Worm (Caenorhabditis elegans) whole organism, L2 larva: Measurements from ENCODE around the gene C47A4.3.

Experiments used
- C34F6.9 ChIP-seq: fragments of 150-350 bp; optimal IDR thresholded peaks from 2 replicates; lab custom pipeline; 2014; ENCODE audit warnings: missing biosample characterization, missing genetic modification characterization
- ZK546.5 ChIP-seq: sonication (generic microtip); optimal IDR thresholded peaks from 2 replicates; lab custom pipeline; 2017; ENCODE audit warnings: missing biosample characterization, missing genetic modification characterization
- alr-1 ChIP-seq: fragments of 150-350 bp; optimal IDR thresholded peaks from 2 replicates; lab custom pipeline; 2014; ENCODE audit warnings: missing biosample characterization, missing genetic modification characterization
- ama-1 ChIP-seq: fragments of 150-350 bp; optimal IDR thresholded peaks from 2 replicates; lab custom pipeline; 2018; ENCODE audit warnings: inconsistent platforms
- blmp-1 ChIP-seq: sonication (generic microtip); optimal IDR thresholded peaks from 2 replicates; lab custom pipeline; 2017; ENCODE audit warnings: missing genetic modification characterization, mild to moderate bottlenecking, missing compliant biosample characterization, antibody characterized with exemption, moderate library complexity; ENCODE audit not compliant: insufficient read depth
- crh-2 ChIP-seq: sonication (generic microtip); optimal IDR thresholded peaks from 2 replicates; lab custom pipeline; 2017; ENCODE audit warnings: missing biosample characterization, missing genetic modification characterization
- egl-27 ChIP-seq: sonication (generic microtip); optimal IDR thresholded peaks from 3 replicates; lab custom pipeline; 2017; ENCODE audit warnings: missing biosample characterization, missing genetic modification reagents, missing genetic modification characterization
- fos-1 ChIP-seq: fragments of 150-350 bp; optimal IDR thresholded peaks from 2 replicates; lab custom pipeline; 2014; ENCODE audit warnings: missing biosample characterization, missing genetic modification characterization
- gmeb-1 ChIP-seq: fragments of 150-350 bp; optimal IDR thresholded peaks from 2 replicates; lab custom pipeline; 2014; ENCODE audit warnings: missing biosample characterization, missing genetic modification characterization
- lin-13 ChIP-seq: fragments of 150-350 bp; optimal IDR thresholded peaks from 2 replicates; lab custom pipeline; 2014; ENCODE audit warnings: missing biosample characterization, missing genetic modification reagents, missing genetic modification characterization
- lin-39 ChIP-seq: fragments of 150-350 bp; optimal IDR thresholded peaks from 2 replicates; lab custom pipeline; 2014; ENCODE audit warnings: missing biosample characterization, missing genetic modification reagents, missing genetic modification characterization
- lsy-2 ChIP-seq, 2 experiments: fragments of 150-350 bp in 1 of 2; sonication (generic microtip) in 1 of 2; optimal IDR thresholded peaks; 2 replicates each; lab custom pipeline; 2014 to 2017; ENCODE audit warnings: missing biosample characterization in 2 of 2, missing genetic modification characterization in 2 of 2
- mab-5 ChIP-seq: fragments of 150-350 bp; optimal IDR thresholded peaks from 2 replicates; lab custom pipeline; 2014; ENCODE audit warnings: missing biosample characterization, missing genetic modification characterization
- mdl-1 ChIP-seq, 2 experiments: fragments of 150-350 bp in 1 of 2; sonication (generic microtip) in 1 of 2; optimal IDR thresholded peaks; 2 replicates each; lab custom pipeline; 2017; ENCODE audit warnings: missing biosample characterization in 2 of 2, missing genetic modification characterization in 2 of 2
- nhr-10 ChIP-seq: sonication (generic microtip); optimal IDR thresholded peaks from 2 replicates; lab custom pipeline; 2017; ENCODE audit warnings: missing biosample characterization, missing genetic modification characterization
- nhr-11 ChIP-seq: fragments of 150-350 bp; optimal IDR thresholded peaks from 2 replicates; lab custom pipeline; 2014; ENCODE audit warnings: missing biosample characterization, missing genetic modification characterization
- nhr-129 ChIP-seq: fragments of 150-350 bp; optimal IDR thresholded peaks from 2 replicates; lab custom pipeline; 2014; ENCODE audit warnings: missing biosample characterization, missing genetic modification characterization
- nhr-21 ChIP-seq: fragments of 150-350 bp; optimal IDR thresholded peaks from 2 replicates; lab custom pipeline; 2014; ENCODE audit warnings: missing biosample characterization, missing genetic modification characterization
- nhr-25 ChIP-seq: fragments of 150-350 bp; sonication (generic microtip); optimal IDR thresholded peaks from 3 replicates; lab custom pipeline; 2014; ENCODE audit warnings: missing biosample characterization, missing genetic modification characterization
- nhr-6 ChIP-seq: fragments of 150-350 bp; optimal IDR thresholded peaks from 2 replicates; lab custom pipeline; 2014; ENCODE audit warnings: missing biosample characterization, missing genetic modification characterization
- peb-1 ChIP-seq: fragments of 150-350 bp; optimal IDR thresholded peaks from 2 replicates; lab custom pipeline; 2014; ENCODE audit warnings: missing biosample characterization, missing genetic modification characterization
- sem-4 ChIP-seq: fragments of 150-350 bp; optimal IDR thresholded peaks from 2 replicates; lab custom pipeline; 2014; ENCODE audit warnings: missing biosample characterization, missing genetic modification reagents, missing genetic modification characterization
- skn-1 ChIP-seq: sonication (generic microtip); optimal IDR thresholded peaks from 2 replicates; lab custom pipeline; 2017; ENCODE audit warnings: missing biosample characterization, missing genetic modification characterization
- sma-3 ChIP-seq: sonication (generic microtip); optimal IDR thresholded peaks from 2 replicates; lab custom pipeline; 2016; ENCODE audit warnings: missing genetic modification reagents, missing genetic modification characterization, missing compliant biosample characterization
- sma-9 ChIP-seq, 2 experiments: fragments of 150-350 bp in 1 of 2; sonication (generic microtip) in 1 of 2; optimal IDR thresholded peaks; 2 replicates each; lab custom pipeline; 2014 to 2016; ENCODE audit warnings: missing genetic modification characterization in 2 of 2, mild to moderate bottlenecking in 1 of 2, missing biosample characterization in 1 of 2, missing compliant biosample characterization in 1 of 2, missing genetic modification reagents in 1 of 2, moderate library complexity in 1 of 2
- unc-39 ChIP-seq: fragments of 150-350 bp; optimal IDR thresholded peaks from 2 replicates; lab custom pipeline; 2014; ENCODE audit warnings: missing biosample characterization, missing genetic modification characterization
- unc-55 ChIP-seq: fragments of 150-350 bp; sonication (generic microtip); optimal IDR thresholded peaks from 3 replicates; lab custom pipeline; 2014; ENCODE audit warnings: missing biosample characterization, missing genetic modification reagents, missing genetic modification characterization
- ztf-1 ChIP-seq: fragments of 200-800 bp; sonication (Bioruptor generic); conservative IDR thresholded peaks from 2 replicates; pipeline ENCODE4 v1.3.6; 2022; ENCODE audit warnings: missing genetic modification characterization, missing compliant biosample characterization
- ztf-4 ChIP-seq: fragments of 150-350 bp; optimal IDR thresholded peaks from 2 replicates; lab custom pipeline; 2014; ENCODE audit warnings: missing biosample characterization, missing genetic modification characterization

C47A4.3 gene

ce11 chrIV:13742244-13742643 is at the start of gene C47A4.3:
TSS of gene C47A4.3 (minus strand) at chrIV:13742344.
- TF ChIP-seq peb-1 (tag; lab: Kevin White, UChicago) (no peak), nhr-11 (tag; lab: Kevin White, UChicago) (no peak), lin-39 (tag; lab: Kevin White, UChicago) (no peak), sem-4 (tag; lab: Kevin White, UChicago) (no peak), gmeb-1 (no peak), blmp-1 (tag; lab: Kevin White, UChicago) (no peak), nhr-25 (no peak), sma-3 (GFP tag; lab: Kevin White, UChicago) (no peak), lin-13 (GFP tag; lab: Kevin White, UChicago) (no peak), nhr-10 (tag; lab: Kevin White, UChicago) (no peak), ZK546.5 (tag; lab: Kevin White, UChicago) (no peak), sma-9 (GFP tag; optimal IDR thresholded peaks at IDR 0.05; lab: Kevin White, UChicago) (no peak), sma-9 (tag; optimal IDR thresholded peaks at IDR 0.05; lab: Kevin White, UChicago) (no peak), egl-27 (tag; lab: Kevin White, UChicago) (no peak), crh-2 (tag; lab: Kevin White, UChicago) (no peak), mdl-1 (tag; optimal IDR thresholded peaks at IDR 0.05; lab: Kevin White, UChicago) (no peak), ztf-1 (no peak), nhr-21 (tag; lab: Kevin White, UChicago) (no peak), alr-1 (no peak), unc-55 (GFP tag; lab: Kevin White, UChicago) (no peak)

DNA sequence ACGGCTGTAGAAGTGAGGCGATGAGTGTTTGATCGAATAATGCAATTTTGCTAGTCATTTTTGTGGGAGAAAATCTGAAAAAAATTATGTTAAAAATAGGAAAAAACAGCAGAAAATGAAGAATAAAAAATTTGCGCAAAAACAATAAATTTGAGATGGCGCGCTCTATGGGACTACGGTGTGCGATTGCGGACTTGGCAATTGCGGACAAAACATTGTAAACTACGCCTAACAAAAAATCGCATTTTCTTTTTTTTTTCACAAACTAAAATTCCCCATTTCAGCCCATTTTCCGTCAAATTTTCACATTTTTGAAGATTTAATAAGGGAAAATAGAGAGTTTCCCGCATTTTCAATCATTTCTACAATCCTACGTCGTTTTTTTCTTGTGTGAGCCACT is 46.5 kb upstream of the C47A4.3 start, which contains the start of the genes sas-6 and Y45F10D.7:
Gene sas-6 (minus strand): TSS at position 80 of the 400 bp plus-strand sequence.
Gene Y45F10D.7 (plus strand): TSS at position 256 of the 400 bp plus-strand sequence.
- TF ChIP-seq sma-3 (GFP tag; lab: Kevin White, UChicago) = peak; percentile 11
- TF ChIP-seq ztf-4 (tag; lab: Kevin White, UChicago) = no peak
- peak; percentile 86 for TF ChIP-seq gmeb-1
- TF ChIP-seq lsy-2 (tag; optimal IDR thresholded peaks at IDR 0.05; lab: Kevin White, UChicago) = peak; percentile 95 to 99
- peak; percentile 88 for TF ChIP-seq unc-55 (GFP tag; lab: Kevin White, UChicago)
- no peak for TF ChIP-seq nhr-10 (tag; lab: Kevin White, UChicago)
- TF ChIP-seq lin-13 (GFP tag; lab: Kevin White, UChicago) = peak; percentile 61
- peak; percentile 33 for TF ChIP-seq nhr-25
- TF ChIP-seq mab-5 (tag; lab: Kevin White, UChicago) = peak; percentile 45
- peak; percentile 73 for TF ChIP-seq crh-2 (tag; lab: Kevin White, UChicago)
- TF ChIP-seq fos-1 = peak; percentile 17
- no peak for TF ChIP-seq nhr-6 (tag; lab: Kevin White, UChicago)
- peak; percentile 77 for TF ChIP-seq C34F6.9 (tag; lab: Kevin White, UChicago)
- peak; percentile 86 for TF ChIP-seq nhr-129 (tag; lab: Kevin White, UChicago)

DNA sequence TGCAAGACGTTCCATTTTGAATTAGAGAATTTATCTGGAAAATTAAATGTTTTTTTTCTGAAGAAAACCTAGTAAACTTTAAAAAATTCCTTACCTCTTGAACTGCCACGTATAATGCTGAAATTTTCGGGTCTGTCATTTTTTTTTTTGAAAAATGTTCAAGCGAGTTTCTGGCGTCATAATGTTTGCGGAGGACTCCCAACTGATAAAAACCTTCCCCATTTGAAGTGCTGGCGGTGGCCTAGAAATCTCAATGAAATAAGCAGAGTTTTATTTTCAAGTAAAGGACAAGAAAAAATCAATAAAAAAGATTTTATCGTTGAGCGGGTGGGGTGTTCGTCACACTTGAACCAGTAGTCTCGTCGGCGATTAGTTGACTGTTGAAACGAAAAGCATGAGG is 44.5 kb upstream of the C47A4.3 start, which contains the start of gene icap-1:
Gene icap-1 (minus strand): TSS at position 272 of the 400 bp plus-strand sequence.
- TF ChIP-seq gmeb-1 = no peak
- TF ChIP-seq unc-55 (GFP tag; lab: Kevin White, UChicago) = peak; percentile 10
- no peak for TF ChIP-seq unc-39 (tag; lab: Kevin White, UChicago)
- TF ChIP-seq crh-2 (tag; lab: Kevin White, UChicago) = peak; percentile 22
- peak; percentile 58 for TF ChIP-seq fos-1
- TF ChIP-seq, all 48 proteins: peak for 3

DNA sequence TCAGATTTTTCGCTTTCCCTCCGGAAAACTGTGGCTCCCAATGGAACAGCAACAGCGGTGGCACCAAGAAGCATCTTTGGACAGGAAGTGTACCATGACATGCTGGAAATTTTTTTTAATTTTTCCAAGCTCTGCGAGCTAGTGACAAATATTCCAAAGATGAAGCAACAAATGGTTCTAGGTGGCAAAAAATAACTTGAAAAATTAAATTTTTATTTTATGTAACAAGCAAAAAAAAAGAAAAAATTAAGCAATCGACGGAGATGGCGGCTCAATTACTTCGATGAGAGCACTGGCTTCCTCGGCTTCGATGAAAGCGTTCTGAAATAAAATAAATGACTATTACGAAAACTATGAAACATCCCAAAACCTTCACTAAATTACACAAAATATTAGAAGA is 43.4 kb upstream of the C47A4.3 start, which contains the start of gene lact-9:
Gene lact-9 (minus strand): TSS at position 101 of the 400 bp plus-strand sequence.
- no peak for TF ChIP-seq sem-4 (tag; lab: Kevin White, UChicago)
- no peak for TF ChIP-seq skn-1
- no peak for TF ChIP-seq egl-27 (tag; lab: Kevin White, UChicago)
- no peak for TF ChIP-seq sma-3 (GFP tag; lab: Kevin White, UChicago)
- TF ChIP-seq ztf-1 = no peak

DNA sequence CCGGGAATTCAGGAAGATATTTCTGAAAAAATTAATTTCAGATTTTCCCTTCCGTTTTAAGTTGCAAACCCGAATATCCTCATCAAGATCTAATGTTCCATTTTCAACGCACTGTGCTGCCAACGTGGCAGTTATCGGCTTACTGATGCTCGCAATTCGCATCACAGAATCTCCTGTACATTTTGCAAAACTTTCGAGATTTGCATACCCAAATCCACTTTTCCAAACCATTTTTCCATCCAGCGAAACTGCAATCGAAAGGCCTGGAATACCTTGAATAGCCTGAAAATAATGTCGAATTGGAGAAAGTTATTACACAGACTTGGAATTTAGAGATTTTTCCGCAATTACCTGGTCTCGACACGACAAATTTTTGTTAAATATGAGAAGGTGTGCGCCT is 42.6 kb upstream of the C47A4.3 start:
- no peak for TF ChIP-seq C34F6.9 (tag; lab: Kevin White, UChicago)
- TF ChIP-seq ama-1 (lab: Kevin White, UChicago) = peak; percentile 17
- TF ChIP-seq nhr-129 (tag; lab: Kevin White, UChicago) = peak; percentile 44
- no peak for TF ChIP-seq alr-1
